Fruit fly (Drosophila melanogaster) whole organism, wandering third instar larva: ENCODE results near the gene CG17734.

Experiments used
- dsf ChIP-seq: sonication (Bioruptor generic); optimal IDR thresholded peaks from 2 replicates; lab custom pipeline; 2016; ENCODE audit warnings: missing biosample characterization, missing genetic modification characterization, borderline replicate concordance
- h ChIP-seq: fragments of 200-800 bp; sonication (Bioruptor generic); optimal IDR thresholded peaks from 3 replicates; lab custom pipeline; 2016; ENCODE audit warnings: missing biosample characterization, mild to moderate bottlenecking, missing genetic modification characterization

DNA sequence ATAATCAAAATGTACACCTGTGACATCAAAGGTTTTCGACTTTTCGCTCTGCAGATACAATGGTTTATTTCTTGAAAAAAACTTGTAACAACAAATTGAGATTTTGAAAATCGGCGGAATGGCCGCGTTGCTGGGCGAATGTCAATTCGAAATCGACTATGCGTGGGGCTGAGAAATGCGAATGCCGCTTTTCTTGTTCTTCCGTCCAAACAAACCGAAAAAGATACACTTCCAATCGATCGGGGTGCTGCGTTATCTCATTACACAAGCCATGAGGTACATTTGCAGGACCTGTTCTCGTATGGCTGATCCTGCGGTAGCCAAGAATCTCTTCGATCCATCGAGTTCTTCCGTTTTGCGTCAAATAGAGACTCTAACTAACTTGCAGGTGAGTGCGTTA, 6.2 kb downstream of the CG17734 start, which contains the start of gene CG31388:
- TF ChIP-seq h (GFP tag; lab: Kevin White, UChicago) (no peak), dsf (no peak)
